Worm (Caenorhabditis elegans) whole organism, late embryonic: ENCODE measurements around the gene B0432.8.
A peak's percentile ranks its signal among the peaks of the same experiment; 100 is the strongest.

Source experiments
- F13H6.1 ChIP-seq: sonication (generic microtip); optimal IDR thresholded peaks from 2 replicates; lab custom pipeline; 2016; ENCODE audit warnings: missing genetic modification characterization, missing compliant biosample characterization
- K02D7.2 ChIP-seq: sonication (generic microtip); optimal IDR thresholded peaks from 2 replicates; lab custom pipeline; 2017; ENCODE audit warnings: mild to moderate bottlenecking, missing genetic modification characterization, missing compliant biosample characterization
- K09A11.1 ChIP-seq: sonication (generic microtip); optimal IDR thresholded peaks from 2 replicates; lab custom pipeline; 2017; ENCODE audit warnings: antibody characterized with exemption, mild to moderate bottlenecking, missing genetic modification characterization, missing compliant biosample characterization; ENCODE audit not compliant: insufficient read depth
- ahr-1 ChIP-seq: sonication (generic microtip); optimal IDR thresholded peaks from 2 replicates; lab custom pipeline; 2016; ENCODE audit warnings: missing genetic modification characterization, missing compliant biosample characterization
- ama-1 ChIP-seq: fragments of 150-350 bp; optimal IDR thresholded peaks from 2 replicates; lab custom pipeline; 2014
- ceh-18 ChIP-seq: sonication (generic microtip); optimal IDR thresholded peaks from 2 replicates; lab custom pipeline; 2016; ENCODE audit warnings: missing genetic modification characterization, missing compliant biosample characterization
- ceh-30 ChIP-seq: fragments of 150-350 bp; optimal IDR thresholded peaks from 2 replicates; lab custom pipeline; 2014; ENCODE audit warnings: missing biosample characterization, missing genetic modification characterization
- ceh-31 ChIP-seq: sonication (generic microtip); optimal IDR thresholded peaks from 2 replicates; lab custom pipeline; 2016; ENCODE audit warnings: missing genetic modification characterization, missing compliant biosample characterization
- ceh-34 ChIP-seq: sonication (generic microtip); optimal IDR thresholded peaks from 2 replicates; lab custom pipeline; 2016; ENCODE audit warnings: mild to moderate bottlenecking, missing genetic modification characterization, missing compliant biosample characterization
- ceh-45 ChIP-seq: fragments of 200-800 bp; sonication (Bioruptor generic); IDR thresholded peaks from 2 replicates; pipeline ENCODE4 v1.3.6; 2022; ENCODE audit warnings: missing genetic modification reagents, missing genetic modification characterization, missing compliant biosample characterization
- ceh-6 ChIP-seq: fragments of 200-800 bp; sonication (Bioruptor generic); optimal IDR thresholded peaks from 2 replicates; lab custom pipeline; 2018; ENCODE audit warnings: mild to moderate bottlenecking, missing genetic modification characterization, missing compliant biosample characterization
- dmd-4 ChIP-seq: sonication (generic microtip); optimal IDR thresholded peaks from 2 replicates; lab custom pipeline; 2016; ENCODE audit warnings: borderline replicate concordance, missing genetic modification characterization, missing compliant biosample characterization
- dve-1 ChIP-seq: sonication (generic microtip); optimal IDR thresholded peaks from 2 replicates; lab custom pipeline; 2017; ENCODE audit warnings: antibody characterized with exemption, mild to moderate bottlenecking, missing genetic modification characterization, missing compliant biosample characterization
- elt-4 ChIP-seq: sonication (generic microtip); optimal IDR thresholded peaks from 2 replicates; lab custom pipeline; 2016; ENCODE audit warnings: missing genetic modification characterization, missing compliant biosample characterization
- fkh-10 ChIP-seq: fragments of 150-350 bp; optimal IDR thresholded peaks from 2 replicates; lab custom pipeline; 2014; ENCODE audit warnings: missing biosample characterization, missing genetic modification reagents, missing genetic modification characterization
- fkh-6 ChIP-seq: sonication (generic microtip); optimal IDR thresholded peaks from 2 replicates; lab custom pipeline; 2016; ENCODE audit warnings: missing genetic modification characterization, missing compliant biosample characterization
- hlh-13 ChIP-seq: fragments of 200-800 bp; sonication (Bioruptor generic); optimal IDR thresholded peaks from 2 replicates; lab custom pipeline; 2018; ENCODE audit warnings: mild to moderate bottlenecking, missing genetic modification characterization, missing compliant biosample characterization
- hlh-15 ChIP-seq: sonication (generic microtip); optimal IDR thresholded peaks from 2 replicates; lab custom pipeline; 2016; ENCODE audit warnings: missing genetic modification characterization, missing compliant biosample characterization
- hlh-30 ChIP-seq: sonication (generic microtip); optimal IDR thresholded peaks from 2 replicates; lab custom pipeline; 2017; ENCODE audit warnings: antibody characterized with exemption, missing genetic modification characterization, missing compliant biosample characterization; ENCODE audit not compliant: insufficient read depth
- hlh-8 ChIP-seq: sonication (generic microtip); optimal IDR thresholded peaks from 2 replicates; lab custom pipeline; 2016; ENCODE audit warnings: missing genotype, missing genetic modification characterization, missing compliant biosample characterization
- mec-3 ChIP-seq: sonication (generic microtip); optimal IDR thresholded peaks from 2 replicates; lab custom pipeline; 2016; ENCODE audit warnings: borderline replicate concordance, missing genetic modification characterization, missing compliant biosample characterization
- nfya-1 ChIP-seq: sonication (generic microtip); optimal IDR thresholded peaks from 2 replicates; lab custom pipeline; 2017; ENCODE audit warnings: missing genetic modification characterization, mild to moderate bottlenecking, missing compliant biosample characterization, antibody characterized with exemption, moderate library complexity
- nhr-232 ChIP-seq: sonication (generic microtip); optimal IDR thresholded peaks from 2 replicates; lab custom pipeline; 2016; ENCODE audit warnings: missing genetic modification characterization, missing compliant biosample characterization
- npax-4 ChIP-seq: sonication (generic microtip); optimal IDR thresholded peaks from 2 replicates; lab custom pipeline; 2016; ENCODE audit warnings: missing genetic modification characterization, missing compliant biosample characterization
- odd-2 ChIP-seq: sonication (generic microtip); optimal IDR thresholded peaks from 2 replicates; lab custom pipeline; 2017; ENCODE audit warnings: antibody characterized with exemption, mild to moderate bottlenecking, missing genetic modification characterization, missing compliant biosample characterization
- pag-3 ChIP-seq: sonication (generic microtip); optimal IDR thresholded peaks from 2 replicates; lab custom pipeline; 2016; ENCODE audit warnings: missing compliant biosample characterization, missing genetic modification characterization, borderline replicate concordance
- pat-9 ChIP-seq: fragments of 200-800 bp; sonication (Bioruptor generic); optimal IDR thresholded peaks from 2 replicates; lab custom pipeline; 2018; ENCODE audit warnings: mild to moderate bottlenecking, missing genetic modification characterization, moderate library complexity, missing compliant biosample characterization
- pax-1 ChIP-seq: fragments of 150-350 bp; optimal IDR thresholded peaks from 2 replicates; lab custom pipeline; 2014; ENCODE audit warnings: missing biosample characterization, missing genetic modification characterization
- ref-2 ChIP-seq: sonication (generic microtip); optimal IDR thresholded peaks from 2 replicates; lab custom pipeline; 2016; ENCODE audit warnings: missing genetic modification characterization, missing compliant biosample characterization
- unc-42 ChIP-seq: sonication (generic microtip); optimal IDR thresholded peaks from 2 replicates; lab custom pipeline; 2016; ENCODE audit warnings: missing genotype, missing genetic modification characterization, missing compliant biosample characterization
- unc-55 ChIP-seq: sonication (generic microtip); optimal IDR thresholded peaks from 2 replicates; lab custom pipeline; 2017; ENCODE audit warnings: missing biosample characterization, missing genetic modification reagents, missing genetic modification characterization
- unc-86 ChIP-seq: sonication (generic microtip); optimal IDR thresholded peaks from 2 replicates; lab custom pipeline; 2016; ENCODE audit warnings: missing genetic modification characterization, missing compliant biosample characterization
- ztf-16 ChIP-seq: sonication (generic microtip); optimal IDR thresholded peaks from 2 replicates; lab custom pipeline; 2017; ENCODE audit warnings: missing genetic modification characterization, missing compliant biosample characterization

B0432.8 gene

DNA sequence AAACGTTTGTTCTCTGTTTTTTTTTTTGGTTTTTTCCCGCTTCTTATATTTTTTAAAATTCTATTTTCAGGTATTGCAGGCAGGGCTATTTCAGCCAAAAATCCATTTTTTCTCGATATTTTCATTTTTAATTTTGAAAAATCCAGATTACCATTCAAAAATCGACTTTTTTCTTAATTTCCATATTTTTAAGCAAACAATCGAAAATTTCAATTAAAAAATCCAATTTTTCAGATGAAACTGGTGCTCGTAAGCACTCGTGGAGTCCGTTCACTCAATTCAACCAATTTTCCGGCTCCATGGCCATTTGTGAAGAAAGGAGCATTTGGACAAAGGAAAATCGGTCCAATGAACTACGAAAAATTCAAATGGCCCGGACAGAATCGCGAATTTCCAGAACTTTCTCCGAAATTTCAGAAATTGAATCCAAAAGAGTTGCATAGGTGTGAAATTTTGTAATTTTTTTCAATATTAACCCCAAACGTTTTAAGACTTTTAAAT is 10.2 kb upstream of the B0432.8 start, which contains the start of gene mrpl-41:
Gene mrpl-41 (plus strand): TSS at position 235 of the 501 bp plus-strand sequence.
- TF ChIP-seq ztf-16 (tag; lab: Kevin White, UChicago) (no peak), hlh-13 (GFP tag; lab: Kevin White, UChicago) (no peak), pat-9 (tag; lab: Kevin White, UChicago) (no peak), F13H6.1 (no peak), ama-1 (lab: Kevin White, UChicago) (no peak), dve-1 (tag; lab: Kevin White, UChicago) (no peak), K09A11.1 (tag; lab: Kevin White, UChicago) (no peak), npax-4 (tag; lab: Kevin White, UChicago) (no peak), ceh-45 (GFP tag; lab: Robert Waterston, UW) (no peak), unc-86 (no peak), fkh-6 (tag; lab: Kevin White, UChicago) (no peak), unc-55 (GFP tag; lab: Kevin White, UChicago) (no peak), dmd-4 (tag; lab: Kevin White, UChicago) (no peak), ceh-6 (GFP tag; lab: Kevin White, UChicago) (no peak), ceh-31 (tag; lab: Kevin White, UChicago) (no peak), ceh-30 (tag; lab: Kevin White, UChicago) (no peak)

DNA sequence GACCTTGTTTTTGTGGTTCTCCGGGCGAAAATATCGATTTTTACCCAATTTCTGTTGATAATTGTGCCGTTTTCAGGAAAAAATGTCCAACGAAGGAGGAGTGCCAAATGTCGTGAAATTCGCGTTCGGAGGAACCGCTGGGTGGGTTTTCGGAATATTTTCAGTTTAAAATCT is 7.9 kb upstream of the B0432.8 start, which contains the start of gene misc-1:
Gene misc-1 (plus strand): TSS at position 75 of the 174 bp plus-strand sequence.
- no peak for TF ChIP-seq nhr-232 (tag; lab: Kevin White, UChicago)
- no peak for TF ChIP-seq pax-1 (tag; lab: Kevin White, UChicago)
- no peak for TF ChIP-seq hlh-30
- TF ChIP-seq elt-4 (tag; lab: Kevin White, UChicago): no peak
- no peak for TF ChIP-seq ceh-30 (tag; lab: Kevin White, UChicago)
- no peak for TF ChIP-seq ceh-34 (tag; lab: Kevin White, UChicago)
- TF ChIP-seq mec-3 (tag; lab: Kevin White, UChicago): no peak
- no peak for TF ChIP-seq npax-4 (tag; lab: Kevin White, UChicago)
- no peak for TF ChIP-seq fkh-10 (GFP tag; lab: Kevin White, UChicago)
- no peak for TF ChIP-seq pag-3 (tag; lab: Kevin White, UChicago)
- no peak for TF ChIP-seq odd-2
- TF ChIP-seq hlh-15 (tag; lab: Kevin White, UChicago): no peak
- TF ChIP-seq ceh-45 (GFP tag; lab: Robert Waterston, UW): no peak
- no peak for TF ChIP-seq fkh-6 (tag; lab: Kevin White, UChicago)
- no peak for TF ChIP-seq hlh-8
- TF ChIP-seq ref-2 (tag; lab: Kevin White, UChicago): no peak
- TF ChIP-seq, all 69 proteins: peak for 0

DNA sequence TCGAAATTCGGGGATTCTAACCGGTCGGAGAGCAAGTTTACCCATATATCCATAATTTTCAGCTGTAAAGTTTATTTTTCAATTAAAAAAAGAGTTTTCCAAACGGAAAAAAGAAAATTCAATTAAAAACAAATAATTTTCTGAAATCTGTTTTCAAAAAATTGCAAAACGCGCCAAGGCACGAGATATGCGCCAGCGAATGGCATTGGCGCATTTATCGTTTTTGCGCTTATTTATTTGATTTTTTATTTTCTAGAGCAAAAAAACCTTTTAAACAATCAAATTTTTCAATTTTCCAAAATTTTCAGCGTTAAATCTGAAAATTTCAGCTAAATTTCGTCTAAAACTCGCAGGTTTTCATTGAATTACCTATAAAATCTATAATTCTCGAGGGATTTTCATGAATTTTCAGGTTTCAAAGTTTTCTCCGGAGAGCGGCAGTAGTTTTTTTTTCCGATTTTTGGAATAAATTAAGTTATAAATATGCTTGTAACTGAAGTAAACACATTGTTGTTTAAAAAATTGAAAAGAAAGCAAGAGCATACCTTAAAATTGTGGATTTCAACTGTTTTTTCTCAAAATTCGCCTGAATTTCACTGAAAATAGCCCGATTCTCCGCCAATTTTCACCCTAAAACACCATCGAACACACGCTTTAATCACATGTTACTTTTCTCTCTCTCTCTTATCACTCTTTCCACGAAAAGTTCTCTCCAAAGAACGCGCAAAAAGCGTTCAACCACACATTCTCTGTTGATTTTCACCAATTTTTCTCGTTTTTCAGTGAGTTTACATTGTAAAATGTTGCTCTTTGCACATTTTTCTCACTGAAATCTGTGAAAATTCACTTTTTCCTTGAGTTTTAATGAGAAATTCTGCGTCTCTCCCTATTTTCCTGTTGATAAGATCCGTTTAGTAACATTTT is 7.4 kb upstream of the B0432.8 start, which contains the start of gene B0432.10:
Gene B0432.10 (minus strand): TSS at position 649 of the 924 bp plus-strand sequence.
- TF ChIP-seq ceh-31 (tag; lab: Kevin White, UChicago) (no peak), unc-42 (tag; lab: Kevin White, UChicago) (peak; percentile 45), K02D7.2 (no peak), hlh-30 (no peak), unc-55 (GFP tag; lab: Kevin White, UChicago) (peak; percentile 4), nfya-1 (tag; lab: Kevin White, UChicago) (peak; percentile 69), dve-1 (tag; lab: Kevin White, UChicago) (peak; percentile 18), ceh-6 (GFP tag; lab: Kevin White, UChicago) (no peak), ahr-1 (tag; lab: Kevin White, UChicago) (no peak), ceh-18 (tag; lab: Kevin White, UChicago) (peak; percentile 19)

DNA sequence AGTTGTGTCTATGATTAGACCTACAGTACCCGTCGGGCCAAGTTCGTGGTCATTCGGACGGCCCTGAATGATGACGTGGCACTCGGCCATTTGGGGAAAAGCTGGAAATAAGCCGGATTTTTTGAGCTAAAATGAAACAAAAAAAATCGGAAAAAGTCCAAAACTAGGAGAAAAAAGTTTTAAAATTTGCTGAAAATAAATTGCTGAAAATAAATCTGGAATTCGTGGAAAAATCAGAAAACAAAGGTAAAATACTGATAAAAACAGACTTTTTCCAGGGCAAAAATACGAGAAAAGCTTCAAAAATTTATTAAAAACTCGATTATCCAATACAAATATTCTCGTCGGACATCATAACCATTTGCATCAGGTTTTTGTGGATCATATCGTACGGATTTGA is 5.1 kb upstream of the B0432.8 start, which contains the start of gene B0432.9:
Gene B0432.9 (minus strand): TSS at position 101 of the 400 bp plus-strand sequence.
- TF ChIP-seq odd-2: no peak
- TF ChIP-seq, all 69 proteins: peak for 0
